Worm (Caenorhabditis elegans): ENCODE measurements around the gene aff-1.

Gene aff-1

ce11 chrII:6844227-6845005 lies 19.1 kb downstream of the aff-1 start (continued):
- TF ChIP-seq dpl-1 (GFP tag; optimal IDR thresholded peaks at IDR 0.05) (no peak), zag-1 (tag; optimal IDR thresholded peaks at IDR 0.05) (no peak), pqm-1 (tag; optimal IDR thresholded peaks at IDR 0.05) (no peak), snu-23 (GFP tag; optimal IDR thresholded peaks at IDR 0.05) (no peak), nhr-28 (tag; optimal IDR thresholded peaks at IDR 0.05) (no peak), unc-130 (tag; optimal IDR thresholded peaks at IDR 0.05) (no peak), C34B4.2 (tag; optimal IDR thresholded peaks at IDR 0.05) (no peak), fkh-8 (tag; optimal IDR thresholded peaks at IDR 0.05) (no peak), mep-1 (tag; optimal IDR thresholded peaks at IDR 0.05) (peak; percentile 56), ets-5 (GFP tag; IDR thresholded peaks at IDR 0.05) (no peak), ceh-90 (tag; optimal IDR thresholded peaks at IDR 0.05) (no peak), nhr-85 (tag) (peak; percentile 75), dsc-1 (tag; optimal IDR thresholded peaks at IDR 0.05) (no peak), vab-15 (tag; optimal IDR thresholded peaks at IDR 0.05) (no peak), xbp-1 (tag; optimal IDR thresholded peaks at IDR 0.05) (no peak), lir-3 (tag; optimal IDR thresholded peaks at IDR 0.05; ENCODE audit: poor library complexity) (no peak), nhr-76 (tag; optimal IDR thresholded peaks at IDR 0.05) (no peak), zip-4 (GFP tag; optimal IDR thresholded peaks at IDR 0.05) (no peak), aly-2 (tag; optimal IDR thresholded peaks at IDR 0.05) (no peak), unc-86 (tag; optimal IDR thresholded peaks at IDR 0.05) (no peak), ceh-8 (GFP tag; optimal IDR thresholded peaks at IDR 0.05) (no peak), lin-13 (GFP tag; optimal IDR thresholded peaks at IDR 0.05) (no peak), irx-1 (tag; optimal IDR thresholded peaks at IDR 0.05) (no peak), ceh-63 (GFP tag; optimal IDR thresholded peaks at IDR 0.05) (no peak), ceh-88 (GFP tag; IDR thresholded peaks at IDR 0.05) (no peak), pag-3 (tag; optimal IDR thresholded peaks at IDR 0.05; ENCODE audit: borderline replicate concordance, insufficient read depth) (no peak), sox-4 (tag; optimal IDR thresholded peaks at IDR 0.05) (no peak), nhr-71 (tag; optimal IDR thresholded peaks at IDR 0.05) (no peak), blmp-1 (tag; optimal IDR thresholded peaks at IDR 0.05) (peak; percentile 72), egl-13 (tag; optimal IDR thresholded peaks at IDR 0.05) (no peak), elt-3 (tag; optimal IDR thresholded peaks at IDR 0.05) (no peak), hlh-17 (GFP tag; optimal IDR thresholded peaks at IDR 0.05; ENCODE audit: borderline replicate concordance) (no peak), sptf-1 (tag; optimal IDR thresholded peaks at IDR 0.05) (no peak), lin-35 (GFP tag; optimal IDR thresholded peaks at IDR 0.05) (no peak), grh-1 (GFP tag; IDR thresholded peaks at IDR 0.05) (peak; percentile 21; the same call in 1 of the 2 replicates), elt-2 (tag; optimal IDR thresholded peaks at IDR 0.05) (no peak), lin-14 (GFP tag; optimal IDR thresholded peaks at IDR 0.05) (peak; percentile 18)

- TF ChIP-seq efl-1 (optimal IDR thresholded peaks at IDR 0.05), result no peak
- TF ChIP-seq efl-1 (GFP tag; optimal IDR thresholded peaks at IDR 0.05 in 1 of 2), result no peak
- TF ChIP-seq ceh-82 (tag; optimal IDR thresholded peaks at IDR 0.05), result peak in 1 of 3 experiments; percentile 7
- peak; percentile 66 for TF ChIP-seq lin-14 (GFP tag; optimal IDR thresholded peaks at IDR 0.05)
- TF ChIP-seq nhr-85 (tag), result peak; percentile 62
- TF ChIP-seq blmp-1 (tag; optimal IDR thresholded peaks at IDR 0.05), result peak; percentile 15
These were observed 19.9 kb downstream of the aff-1 start for ce11 chrII:6843680-6844079.

Measured in whole organism, L1 larva.